Fruit fly (Drosophila melanogaster) whole organism: Measurements from ENCODE around the gene CG12362.

ENCODE experiments used
- CG8478 ChIP-seq: fragments of >200 bp; optimal IDR thresholded peaks from 2 replicates; lab custom pipeline; 2018; ENCODE audit warnings: inconsistent platforms
- Dll ChIP-seq: fragments of >200 bp; optimal IDR thresholded peaks from 2 replicates; lab custom pipeline; 2017
- pan ChIP-seq: fragments of >200 bp; optimal IDR thresholded peaks from 2 replicates; lab custom pipeline; 2017

- no peak for TF ChIP-seq CG8478 (lab: Kevin White, UChicago)
- no peak for TF ChIP-seq pan (lab: Kevin White, UChicago)
- TF ChIP-seq Dll (lab: Kevin White, UChicago) = no peak
Measured at dm6 chr3L:10443958-10444357, 31.3 kb downstream of the CG12362 start.
